Worm (Caenorhabditis elegans) whole organism, L3 larva: Measurements from ENCODE around the gene gadr-2.

Source experiments
- aly-2 ChIP-seq: fragments of 150-350 bp; optimal IDR thresholded peaks from 2 replicates; lab custom pipeline; 2014; ENCODE audit warnings: missing biosample characterization, missing genetic modification characterization
- ama-1 ChIP-seq: fragments of 150-350 bp; optimal IDR thresholded peaks from 2 replicates; lab custom pipeline; 2018
- fkh-10 ChIP-seq: sonication (generic microtip); optimal IDR thresholded peaks from 2 replicates; lab custom pipeline; 2017; ENCODE audit warnings: missing biosample characterization, missing genetic modification reagents, missing genetic modification characterization
- nhr-23 ChIP-seq: fragments of 150-350 bp; optimal IDR thresholded peaks from 2 replicates; lab custom pipeline; 2014; ENCODE audit warnings: missing biosample characterization, missing genetic modification reagents, missing genetic modification characterization
- skn-1 ChIP-seq: fragments of 150-350 bp; optimal IDR thresholded peaks from 2 replicates; lab custom pipeline; 2014; ENCODE audit warnings: missing biosample characterization, missing genetic modification characterization
- zag-1 ChIP-seq: fragments of 150-350 bp; optimal IDR thresholded peaks from 2 replicates; lab custom pipeline; 2014; ENCODE audit warnings: missing biosample characterization, missing genetic modification characterization
- ztf-11 ChIP-seq: fragments of 150-350 bp; optimal IDR thresholded peaks from 2 replicates; lab custom pipeline; 2014; ENCODE audit warnings: missing biosample characterization, missing genetic modification characterization
- ztf-4 ChIP-seq: fragments of 150-350 bp; optimal IDR thresholded peaks from 2 replicates; lab custom pipeline; 2014; ENCODE audit warnings: missing biosample characterization, missing genetic modification characterization

DNA sequence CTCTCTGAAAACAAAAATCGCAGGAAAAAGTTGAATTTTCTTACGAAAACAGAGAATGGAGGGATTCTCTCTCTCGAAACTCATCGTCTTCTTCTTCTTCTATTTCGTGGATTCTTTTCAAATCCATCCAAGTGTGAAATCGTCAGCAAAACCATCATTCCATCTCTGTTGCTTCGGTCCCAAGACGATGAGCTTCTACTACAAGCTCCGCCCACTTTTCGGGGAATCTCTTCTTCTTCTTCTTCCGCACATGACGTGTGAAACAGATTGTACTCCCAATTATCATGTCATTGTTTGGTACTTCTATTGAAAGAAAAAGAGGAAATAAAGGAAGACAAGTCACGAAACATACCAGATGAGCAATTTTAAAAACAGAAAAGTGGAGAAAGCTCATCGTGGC, 38.2 kb upstream of the gadr-2 start:
- TF ChIP-seq fkh-10 (GFP tag; lab: Kevin White, UChicago), result no peak
- no peak for TF ChIP-seq ztf-11 (tag; lab: Kevin White, UChicago)
- no peak for TF ChIP-seq nhr-23
- no peak for TF ChIP-seq skn-1 (tag; lab: Kevin White, UChicago)
- no peak for TF ChIP-seq aly-2
- TF ChIP-seq ztf-4 (tag; lab: Kevin White, UChicago), result no peak
- no peak for TF ChIP-seq ama-1 (lab: Kevin White, UChicago)
- no peak for TF ChIP-seq zag-1 (tag; lab: Kevin White, UChicago)
